Worm (Caenorhabditis elegans): ENCODE measurements around the gene unc-86.

The unc-86 gene

DNA sequence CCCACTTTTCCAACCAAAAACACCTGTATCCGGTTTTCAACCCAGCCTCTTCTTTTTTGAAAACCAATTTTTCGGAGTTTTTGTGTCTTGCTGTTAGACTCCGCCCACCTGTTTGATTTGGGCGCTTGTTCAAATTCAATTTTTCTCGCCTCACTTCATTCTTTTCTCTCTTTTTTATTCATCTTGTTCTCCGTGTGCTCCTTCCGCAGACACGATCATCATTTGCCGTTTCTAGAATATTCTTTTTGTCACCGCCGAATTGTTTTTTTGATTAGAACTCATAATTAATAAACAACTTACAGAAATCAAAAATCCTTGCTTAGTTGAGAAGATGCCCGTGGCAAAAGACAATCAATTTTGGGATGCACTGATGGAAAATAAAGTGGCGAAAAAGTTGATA is 37.2 kb downstream of the unc-86 start, which contains the start of gene C50C3.5:
Gene C50C3.5 (plus strand): TSS at position 301 of the 400 bp plus-strand sequence.
- TF ChIP-seq hmg-1.2 (GFP tag; IDR thresholded peaks at IDR 0.05) (no peak), nfya-1 (tag; optimal IDR thresholded peaks at IDR 0.05; ENCODE audit: borderline replicate concordance, insufficient read depth) (no peak), chd-7 (tag; optimal IDR thresholded peaks at IDR 0.05) (no peak), repo-1 (tag; optimal IDR thresholded peaks at IDR 0.05) (no peak), ztf-22 (GFP tag; optimal IDR thresholded peaks at IDR 0.05) (no peak), dox-1 (GFP tag; IDR thresholded peaks at IDR 0.05) (no peak), Y53G8AR.9 (GFP tag; conservative IDR thresholded peaks at IDR 0.05) (no peak), rec-8 (tag; optimal IDR thresholded peaks at IDR 0.05) (no peak), lag-1 (GFP tag; IDR thresholded peaks at IDR 0.05) (no peak), nfya-2 (GFP tag; IDR thresholded peaks at IDR 0.05) (no peak)

DNA sequence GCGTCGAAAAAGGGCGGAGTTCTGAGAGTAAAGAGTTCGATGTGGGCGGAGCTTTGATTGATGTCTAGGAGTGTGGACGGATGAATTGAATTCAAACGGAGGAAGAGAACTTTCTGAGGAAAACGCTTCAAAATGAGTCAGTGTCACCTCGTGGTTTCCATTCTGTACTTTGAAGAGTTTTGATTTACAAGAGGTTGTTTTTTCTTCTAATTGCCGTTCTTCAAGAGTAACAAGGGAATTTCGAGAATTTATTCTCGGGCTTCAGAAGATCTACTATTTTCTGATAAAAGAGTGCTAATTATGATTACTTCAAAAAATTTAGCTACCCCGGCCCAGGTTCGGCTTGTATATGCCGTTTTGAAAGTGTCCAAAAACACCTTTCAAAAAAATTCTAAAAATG is 39.9 kb downstream of the unc-86 start, which contains the start of gene C50C3.12:
Gene C50C3.12 (plus strand): TSS at position 301 of the 400 bp plus-strand sequence.
- TF ChIP-seq B0336.3 (GFP tag; IDR thresholded peaks at IDR 0.05) (no peak), nhr-27 (tag; optimal IDR thresholded peaks at IDR 0.05) (no peak), C06A6.2 (GFP tag; conservative IDR thresholded peaks at IDR 0.05) (no peak), hlh-26 (GFP tag; conservative IDR thresholded peaks at IDR 0.05) (no peak), Y95B8A.8 (GFP tag; IDR thresholded peaks at IDR 0.05) (no peak), let-526 (GFP tag; IDR thresholded peaks at IDR 0.05) (no peak), dpff-1 (tag; optimal IDR thresholded peaks at IDR 0.05) (no peak), bed-2 (GFP tag; IDR thresholded peaks at IDR 0.05) (no peak), unc-130 (GFP tag; optimal IDR thresholded peaks at IDR 0.05) (no peak), sea-2 (GFP tag; IDR thresholded peaks at IDR 0.05) (no peak), Y56A3A.18 (GFP tag; IDR thresholded peaks at IDR 0.05) (no peak), F10E7.11 (tag; optimal IDR thresholded peaks at IDR 0.05) (no peak), ztf-18 (tag; optimal IDR thresholded peaks at IDR 0.05) (no peak), hrde-1 (tag; optimal IDR thresholded peaks at IDR 0.05; ENCODE audit: borderline replicate concordance) (no peak)

DNA sequence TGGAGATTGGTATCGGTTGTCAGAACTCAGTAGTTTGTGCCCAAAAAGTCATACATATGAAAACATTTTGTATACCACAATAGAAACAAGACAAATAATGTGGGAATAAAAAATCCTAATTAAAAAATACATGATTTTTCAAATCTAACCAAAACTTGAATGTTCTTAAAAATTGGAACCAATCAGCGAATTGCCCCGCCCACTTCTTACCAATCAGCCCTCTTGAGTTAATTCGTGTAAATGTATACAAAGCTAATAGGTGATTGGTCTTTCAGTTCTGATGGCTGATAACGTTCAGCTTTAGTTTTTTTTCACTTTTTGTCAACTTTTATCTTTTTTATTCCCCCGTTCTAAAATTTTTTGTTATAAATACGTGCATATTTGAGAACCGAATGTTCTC is 40.9 kb downstream of the unc-86 start:
- TF ChIP-seq nfya-2 (GFP tag; IDR thresholded peaks at IDR 0.05) (no peak), attf-5 (GFP tag; optimal IDR thresholded peaks at IDR 0.05) (no peak), lin-26 (GFP tag; IDR thresholded peaks at IDR 0.05) (no peak), rpc-1 (optimal IDR thresholded peaks at IDR 0.05) (no peak), rpc-1 (tag; optimal IDR thresholded peaks at IDR 0.05) (no peak), dpff-1 (tag; optimal IDR thresholded peaks at IDR 0.05) (no peak), mcd-1 (GFP tag; IDR thresholded peaks at IDR 0.05) (no peak), aptf-3 (GFP tag; IDR thresholded peaks at IDR 0.05) (no peak), hrde-1 (tag; optimal IDR thresholded peaks at IDR 0.05; ENCODE audit: borderline replicate concordance) (no peak), madf-3 (GFP tag; IDR thresholded peaks at IDR 0.05) (no peak), Y79H2A.3 (GFP tag; conservative IDR thresholded peaks at IDR 0.05) (no peak), sdz-38 (tag; optimal IDR thresholded peaks at IDR 0.05) (no peak), madf-8 (GFP tag; conservative IDR thresholded peaks at IDR 0.05) (no peak), egl-44 (GFP tag; IDR thresholded peaks at IDR 0.05) (no peak), chd-7 (tag; optimal IDR thresholded peaks at IDR 0.05) (no peak), tlf-1 (GFP tag; optimal IDR thresholded peaks at IDR 0.05) (no peak)

Measured in whole organism, young adult.